Worm (Caenorhabditis elegans) whole organism, L1 larva: ENCODE measurements around the gene copz-1.

Source experiments
- nhr-28 ChIP-seq: fragments of 150-350 bp; optimal IDR thresholded peaks from 2 replicates; lab custom pipeline; 2014; ENCODE audit warnings: missing biosample characterization, missing genetic modification characterization
- snpc-4 ChIP-seq: fragments of 150-350 bp; optimal IDR thresholded peaks from 2 replicates; lab custom pipeline; 2014; ENCODE audit warnings: missing biosample characterization, missing genetic modification characterization

DNA sequence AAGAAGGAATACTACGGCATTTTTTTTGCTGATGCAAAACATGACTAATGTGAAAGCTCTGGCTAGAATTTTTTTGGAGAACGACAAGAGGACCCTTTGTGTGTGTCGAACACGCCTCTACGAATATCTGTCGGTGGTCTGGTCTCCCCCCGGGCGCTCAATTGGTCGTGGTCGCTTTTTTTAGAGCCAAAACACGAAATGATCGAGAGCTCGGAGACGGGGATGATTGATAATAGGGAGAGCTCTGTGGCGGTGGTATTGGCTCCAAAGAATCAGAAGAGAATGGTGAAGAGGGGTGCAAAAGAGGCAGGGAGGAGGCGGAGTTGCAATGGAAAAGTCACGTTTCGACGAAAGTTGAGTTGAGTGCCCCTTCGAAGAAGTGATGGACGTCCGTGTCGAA, 43.1 kb upstream of the copz-1 start:
- TF ChIP-seq nhr-28 (no peak), snpc-4 (tag; lab: Kevin White, UChicago) (no peak)
